Worm (Caenorhabditis elegans) whole organism, dauer: ENCODE measurements around the gene F19C6.5.

ENCODE experiments used
- unc-62 ChIP-seq: sonication (generic microtip); optimal IDR thresholded peaks from 2 replicates; lab custom pipeline; 2017; ENCODE audit warnings: missing biosample characterization, missing genetic modification reagents, missing genetic modification characterization

F19C6.5 gene

DNA sequence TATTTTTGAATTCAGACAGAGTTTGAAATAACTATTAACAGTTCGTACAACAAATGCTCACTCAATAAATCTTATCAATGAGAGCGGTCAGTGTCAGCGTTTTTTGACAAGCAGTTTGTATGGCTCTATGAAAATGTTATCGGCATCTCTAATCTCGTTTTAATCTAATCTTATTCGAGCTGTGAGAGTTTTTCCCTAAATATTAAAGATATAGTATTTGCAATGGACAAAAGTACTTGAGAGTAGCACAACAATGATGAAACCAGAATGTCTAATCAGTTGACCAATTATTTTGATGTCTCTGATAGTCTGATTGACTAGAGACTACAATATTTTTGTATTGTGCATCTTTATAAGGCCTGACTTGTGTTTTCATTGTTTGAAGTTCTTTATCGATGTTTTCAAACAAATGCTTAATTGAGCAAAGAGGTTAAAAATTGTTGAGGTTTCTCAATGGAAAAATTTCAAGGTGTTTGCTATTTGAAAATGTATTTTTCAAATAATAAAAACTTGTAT lies at the start of gene F19C6.5:
TSS of gene F19C6.5 (minus strand) at position 51 of the 516 bp plus-strand sequence.
- TF ChIP-seq unc-62 (GFP tag; lab: Kevin White, UChicago), result no peak

DNA sequence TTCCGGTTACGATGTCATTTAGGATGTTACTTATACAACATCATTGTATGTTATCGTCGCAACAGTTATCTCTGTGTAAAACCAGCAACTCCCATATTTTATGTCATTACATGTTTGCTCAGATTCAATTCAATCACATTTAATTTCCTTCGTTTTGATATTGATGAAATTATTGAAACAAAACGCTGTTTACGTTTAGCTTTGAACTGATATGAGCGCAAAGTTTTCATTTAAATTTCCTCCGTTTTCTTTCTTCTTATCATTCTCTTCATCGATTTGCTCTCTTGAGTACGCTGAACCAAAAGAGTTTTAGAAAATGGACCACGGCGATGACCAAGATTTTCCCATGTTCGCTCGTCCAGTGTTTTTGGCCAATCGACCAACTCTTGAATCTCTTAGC lies 46.1 kb upstream of the F19C6.5 start, which contains the start of gene sek-6:
TSS of gene sek-6 (plus strand) at position 315 of the 400 bp plus-strand sequence.
- no peak for TF ChIP-seq unc-62 (GFP tag; lab: Kevin White, UChicago)

DNA sequence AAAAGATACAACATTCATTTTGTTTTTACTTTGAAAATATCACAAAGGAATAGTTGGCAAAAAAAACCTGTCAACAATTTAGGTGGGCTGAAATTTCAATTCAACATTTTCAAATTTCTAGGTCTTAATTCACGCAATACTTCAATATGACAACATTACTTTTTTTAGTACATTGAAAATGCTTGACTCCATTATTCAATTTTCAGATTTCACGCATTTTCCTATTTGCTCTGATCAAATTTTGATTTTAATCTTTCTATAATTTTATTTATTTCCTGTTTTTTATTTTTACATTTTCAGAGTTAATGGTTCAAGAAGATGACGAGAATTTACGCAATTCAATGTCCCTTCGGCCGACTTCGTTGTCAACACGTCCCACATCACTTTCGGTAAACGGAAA lies 42.8 kb upstream of the F19C6.5 start, which contains the start of gene mkk-4:
TSS of gene mkk-4 (plus strand) at position 301 of the 400 bp plus-strand sequence.
- no peak for TF ChIP-seq unc-62 (GFP tag; lab: Kevin White, UChicago)

DNA sequence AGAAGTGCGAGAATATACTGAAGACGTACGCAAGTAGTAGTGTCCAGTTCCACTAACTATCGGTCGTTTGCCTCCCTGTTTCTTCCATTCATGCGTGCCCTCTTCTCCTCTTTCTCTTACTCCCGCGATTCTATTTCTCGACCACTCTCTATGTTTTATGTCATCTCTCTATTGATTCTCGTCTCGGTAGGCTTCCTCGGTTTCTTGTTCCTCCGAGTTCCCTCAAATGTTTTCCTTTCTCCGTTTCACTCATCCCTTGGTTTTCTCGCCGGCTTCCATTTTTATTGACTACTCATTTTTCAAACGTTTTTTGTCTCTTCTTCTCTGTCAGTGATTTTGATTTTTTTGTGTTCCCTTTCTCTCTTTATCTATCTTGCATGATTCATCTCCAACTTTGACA lies 41.6 kb upstream of the F19C6.5 start:
- no peak for TF ChIP-seq unc-62 (GFP tag; lab: Kevin White, UChicago)

DNA sequence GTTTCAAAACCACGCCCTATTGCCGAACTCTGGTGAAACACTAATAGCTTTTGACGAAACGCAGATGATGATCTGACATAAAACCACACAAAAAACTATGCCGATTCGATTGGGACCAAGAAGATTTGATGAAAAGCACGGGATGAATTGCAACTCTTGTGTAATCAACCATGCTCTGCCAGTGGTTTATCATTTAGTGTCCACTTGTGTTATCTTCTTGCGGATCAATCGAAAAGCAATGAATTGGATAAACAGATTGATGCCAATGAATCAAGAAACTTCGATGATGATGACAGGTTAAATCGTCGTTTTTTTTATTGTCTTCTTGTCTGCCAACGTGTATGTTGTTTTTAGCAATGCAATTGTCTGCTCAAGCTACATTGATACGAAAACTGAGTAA lies 37.3 kb upstream of the F19C6.5 start, which contains the start of gene F42G10.1:
TSS of gene F42G10.1 (minus strand) at position 151 of the 400 bp plus-strand sequence.
- TF ChIP-seq unc-62 (GFP tag; lab: Kevin White, UChicago), result no peak

DNA sequence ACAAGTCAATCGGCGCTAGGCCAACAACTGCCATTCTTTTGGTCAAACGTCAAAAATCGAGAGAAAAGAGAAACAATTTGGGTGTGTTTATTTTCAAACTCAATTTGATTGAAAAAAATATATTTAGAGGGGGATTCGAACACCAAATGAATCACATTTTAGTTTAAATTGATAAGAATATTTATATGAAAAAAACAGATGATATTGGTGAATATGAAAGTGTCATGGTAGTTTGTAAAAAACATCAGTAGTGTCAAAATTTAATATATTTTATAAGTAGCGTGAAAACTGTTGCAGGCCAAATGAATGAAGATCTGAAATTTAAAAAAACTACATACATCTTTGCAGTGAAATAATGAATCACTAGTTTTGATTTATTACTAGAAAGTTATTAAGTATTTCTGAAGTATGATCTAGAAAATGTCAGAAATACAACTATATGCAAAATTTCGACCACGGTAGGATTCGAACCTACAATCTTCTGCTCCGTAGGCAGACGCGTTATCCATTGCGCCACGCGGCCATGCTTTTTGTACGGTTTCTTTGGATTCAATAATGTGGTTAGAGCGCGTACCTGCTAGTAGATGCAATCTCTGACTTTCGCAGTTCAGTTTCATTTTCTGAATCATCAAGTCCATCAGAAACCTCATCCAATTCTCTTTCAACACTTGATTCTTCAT lies 33.4 kb upstream of the F19C6.5 start, which contains the start of gene F19C6.4:
TSS of gene F19C6.4 (minus strand) at position 51 of the 680 bp plus-strand sequence.
- no peak for TF ChIP-seq unc-62 (GFP tag; lab: Kevin White, UChicago)

DNA sequence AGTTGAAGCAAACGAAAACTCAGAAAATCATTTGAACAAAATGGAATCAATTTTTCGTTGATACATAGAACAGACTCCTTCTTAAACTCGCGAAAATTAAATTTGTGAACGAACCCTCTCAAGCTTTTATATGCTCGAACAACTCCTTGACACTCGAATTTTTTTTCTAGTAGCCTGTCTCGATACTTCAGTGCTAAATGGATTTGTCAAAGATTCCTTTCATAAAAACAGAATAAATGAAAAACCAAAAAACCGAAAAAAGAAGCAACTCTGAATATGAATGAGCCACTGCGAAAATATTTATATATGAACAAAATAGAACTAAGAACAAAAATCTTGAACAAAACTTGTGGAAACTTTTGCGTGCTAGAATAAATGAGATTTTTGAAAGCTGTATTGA lies 25.2 kb upstream of the F19C6.5 start:
- no peak for TF ChIP-seq unc-62 (GFP tag; lab: Kevin White, UChicago)

DNA sequence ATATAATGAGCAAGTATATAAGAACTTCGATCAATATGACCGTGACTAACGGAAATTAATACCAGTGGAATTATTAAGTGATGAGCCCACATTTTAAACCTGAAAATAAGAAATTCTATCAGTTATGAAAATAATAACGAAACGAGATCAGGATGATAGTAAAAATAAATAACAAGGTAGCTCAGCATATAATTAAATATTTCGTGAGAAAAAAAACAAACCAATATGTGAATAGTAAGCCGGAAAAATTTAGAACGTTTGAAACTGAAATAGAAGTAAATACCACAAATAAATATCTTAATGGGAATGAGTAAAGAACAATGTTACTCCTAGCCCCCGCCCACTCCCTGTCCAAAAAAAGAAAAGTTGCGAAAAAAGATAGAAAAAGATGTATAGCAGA lies 23.9 kb upstream of the F19C6.5 start, which contains the start of gene F19C6.3:
TSS of gene F19C6.3 (minus strand) at position 101 of the 400 bp plus-strand sequence.
- TF ChIP-seq unc-62 (GFP tag; lab: Kevin White, UChicago), result no peak

DNA sequence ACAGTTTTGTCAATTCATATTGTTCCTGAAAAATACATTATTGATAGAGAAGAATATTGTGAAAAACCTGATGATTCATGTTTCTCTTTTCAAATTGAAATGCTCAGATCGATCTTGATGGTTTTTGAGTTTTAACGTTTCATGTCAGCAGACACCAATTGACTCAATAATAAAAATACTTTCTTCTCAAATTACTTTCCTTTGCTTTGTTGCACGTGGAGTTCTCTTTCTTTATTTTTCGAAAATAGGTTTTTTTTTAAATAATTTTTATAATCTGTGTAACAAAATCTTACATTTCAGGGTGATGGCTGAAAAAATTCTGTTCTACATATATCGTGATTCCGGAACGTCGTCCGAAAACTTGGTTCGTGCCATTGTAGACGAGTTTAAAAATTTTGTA lies 15.9 kb upstream of the F19C6.5 start, which contains the start of gene F19C6.2:
TSS of gene F19C6.2 (plus strand) at position 301 of the 400 bp plus-strand sequence.
- no peak for TF ChIP-seq unc-62 (GFP tag; lab: Kevin White, UChicago)

DNA sequence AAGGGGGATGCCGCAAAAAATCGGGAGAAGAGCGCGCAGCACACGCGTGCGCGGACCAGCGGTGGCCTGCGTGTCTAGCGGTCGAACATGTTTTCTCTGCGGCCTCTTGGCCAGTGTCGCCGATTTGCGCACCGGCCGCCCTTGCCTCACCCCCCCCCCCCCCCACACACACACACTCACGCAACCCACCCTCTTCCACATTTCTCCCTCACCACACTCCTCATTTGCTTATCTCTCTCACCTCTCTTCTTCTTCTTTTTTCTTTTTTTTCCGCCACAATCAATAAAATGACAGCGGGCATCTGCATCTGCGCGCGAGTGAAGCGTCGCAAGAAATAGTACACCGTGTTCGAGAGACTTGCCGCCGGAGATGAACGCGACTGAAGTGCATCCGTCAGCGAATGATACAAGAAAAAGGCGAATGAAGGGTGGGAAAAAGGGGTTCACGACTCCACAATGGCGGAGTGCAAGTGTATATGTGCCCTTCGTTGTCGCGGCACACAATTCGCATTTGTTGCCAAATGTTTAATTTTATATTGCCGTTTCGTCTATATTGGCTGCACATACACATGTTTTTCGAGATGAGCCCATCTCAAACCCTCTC lies 15.0 kb upstream of the F19C6.5 start:
- no peak for TF ChIP-seq unc-62 (GFP tag; lab: Kevin White, UChicago)

DNA sequence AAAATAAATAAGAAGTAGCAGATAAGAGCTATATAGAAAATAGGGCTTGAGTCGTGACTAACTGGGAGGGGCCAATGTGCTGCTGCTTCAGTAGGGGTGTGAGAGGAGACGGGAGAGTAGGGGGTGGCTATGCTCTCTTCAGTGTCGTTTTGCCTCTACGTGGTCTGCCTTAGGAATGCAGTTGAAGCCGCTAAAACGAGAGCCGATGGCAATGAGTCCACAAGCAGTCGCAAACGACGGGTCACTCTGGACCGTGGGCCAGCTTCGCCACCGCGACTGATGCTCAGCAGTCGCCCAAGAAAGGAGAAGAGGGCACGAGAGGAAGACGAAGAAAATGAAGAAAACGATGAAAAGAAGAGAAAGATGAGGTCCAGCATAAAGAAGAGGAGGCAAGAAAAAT lies 14.5 kb upstream of the F19C6.5 start, which contains the start of gene grk-1:
TSS of gene grk-1 (minus strand) at position 17 of the 400 bp plus-strand sequence.
- no peak for TF ChIP-seq unc-62 (GFP tag; lab: Kevin White, UChicago)

DNA sequence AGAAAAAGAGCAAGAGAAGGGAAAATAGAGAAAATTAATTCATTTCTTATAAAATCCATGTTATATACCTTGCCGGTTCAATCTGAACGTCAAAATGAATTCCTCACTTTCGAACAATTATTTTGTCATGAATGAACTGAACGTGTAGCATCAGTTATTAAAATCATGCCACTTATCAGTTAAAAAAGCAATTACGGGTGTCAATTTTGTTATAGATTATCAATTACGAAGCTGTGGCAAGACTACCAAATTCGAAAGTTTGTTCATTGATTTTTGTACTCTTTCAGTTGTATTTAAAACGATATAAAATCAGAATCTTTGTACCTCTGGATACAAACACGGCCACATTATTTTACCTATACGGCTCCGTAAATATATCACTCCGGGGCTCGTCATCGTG lies 12.6 kb upstream of the F19C6.5 start:
- no peak for TF ChIP-seq unc-62 (GFP tag; lab: Kevin White, UChicago)

DNA sequence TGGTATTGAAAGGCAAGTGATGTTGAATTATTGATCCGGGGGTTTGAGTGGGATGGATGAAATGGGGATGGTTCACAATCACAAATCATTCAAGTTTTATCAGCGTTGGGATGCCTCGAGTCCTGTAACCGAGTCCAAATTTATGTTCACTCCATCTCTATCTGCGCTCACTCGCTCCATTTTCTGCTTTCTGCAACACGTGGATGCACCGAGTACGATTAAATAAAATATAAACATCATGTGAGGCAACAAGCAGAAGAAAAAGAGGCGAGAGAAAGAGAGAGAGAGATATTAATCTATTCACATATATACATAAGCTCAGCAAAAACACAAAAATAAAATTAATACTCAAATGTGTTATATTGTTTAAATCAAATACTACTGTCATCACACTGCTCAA lies 8.4 kb upstream of the F19C6.5 start:
- TF ChIP-seq unc-62 (GFP tag; lab: Kevin White, UChicago), result no peak

DNA sequence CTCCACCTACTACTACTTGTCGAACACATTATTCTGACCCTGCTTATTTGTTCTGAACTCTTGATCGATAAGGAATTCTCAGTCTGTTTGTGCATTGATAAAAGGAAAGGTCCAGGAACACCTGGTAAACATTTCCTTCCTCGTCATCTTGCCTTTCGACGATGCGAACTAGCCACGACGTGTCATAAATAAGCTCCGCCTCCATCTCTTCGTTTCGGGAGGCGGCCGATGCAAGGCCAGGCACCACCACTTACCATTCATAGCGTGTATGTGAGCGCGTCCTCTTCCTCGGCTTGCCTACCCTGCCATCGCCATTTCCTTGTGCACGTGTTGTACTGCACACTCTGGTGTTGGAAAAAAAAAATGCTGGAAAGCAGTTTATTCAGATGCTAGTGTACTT lies 4.1 kb upstream of the F19C6.5 start:
- TF ChIP-seq unc-62 (GFP tag; lab: Kevin White, UChicago), result no peak

DNA sequence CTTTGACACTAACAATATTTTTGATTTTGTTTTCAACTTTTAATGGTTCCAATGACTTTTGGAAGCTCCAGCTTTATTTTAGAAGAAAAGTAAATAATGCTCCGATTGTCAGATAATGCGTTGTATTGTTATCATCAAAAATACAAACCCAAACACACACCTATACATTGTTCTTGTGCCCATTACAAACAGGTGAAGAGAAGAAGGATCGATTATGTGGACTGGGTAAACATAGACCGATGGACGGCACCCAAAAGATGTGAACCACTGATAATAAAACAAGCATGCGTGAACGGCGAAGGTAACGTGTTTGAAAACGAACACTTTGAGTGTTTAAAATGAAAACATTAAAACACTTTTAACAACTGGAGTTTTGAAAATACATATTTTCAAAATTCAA lies 2.4 kb upstream of the F19C6.5 start:
- no peak for TF ChIP-seq unc-62 (GFP tag; lab: Kevin White, UChicago)

DNA sequence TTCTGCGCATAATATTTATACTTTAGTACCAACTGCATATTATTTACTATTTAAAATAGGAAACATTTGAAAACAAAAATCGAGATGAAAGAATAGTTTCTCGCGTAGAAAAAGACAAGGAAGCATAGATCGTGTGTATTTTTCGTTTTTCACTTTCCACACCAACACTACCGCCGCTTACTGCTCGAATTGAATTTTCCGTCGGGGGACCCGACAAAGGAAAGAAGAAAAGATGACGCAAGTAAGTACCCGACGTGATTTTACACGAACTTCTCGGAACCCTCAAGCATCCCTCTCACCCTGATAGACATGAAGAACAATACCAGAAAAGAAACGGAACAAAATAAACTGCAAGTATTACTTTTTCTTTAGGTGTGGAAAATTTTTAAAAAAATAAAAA lies 3.5 kb downstream of the F19C6.5 start:
- TF ChIP-seq unc-62 (GFP tag; lab: Kevin White, UChicago), result no peak
